Worm (Caenorhabditis elegans): Measurements from ENCODE around the gene sax-2.

ce11 chrIII:5124385-5124784, 14.9 kb downstream of the sax-2 start:
- TF ChIP-seq med-1 (GFP tag; optimal IDR thresholded peaks at IDR 0.05; ENCODE audit: insufficient read depth) (no peak), cog-1 (tag; optimal IDR thresholded peaks at IDR 0.05) (no peak), ztf-29 (GFP tag; IDR thresholded peaks at IDR 0.05) (no peak), ref-1 (GFP tag; conservative IDR thresholded peaks at IDR 0.05) (no peak), tab-1 (GFP tag; IDR thresholded peaks at IDR 0.05) (no peak), ztf-23 (GFP tag; IDR thresholded peaks at IDR 0.05) (no peak)
